Fruit fly (Drosophila melanogaster) Kc167 (cell line): ENCODE data around the gene modSP.

Experiments used
- Myc ChIP-seq: fragments of >200 bp; optimal IDR thresholded peaks from 2 replicates; lab custom pipeline; 2017; ENCODE audit warnings: missing external identifiers
- Sin3A ChIP-seq: fragments of >200 bp; optimal IDR thresholded peaks from 2 replicates; lab custom pipeline; 2018; ENCODE audit warnings: missing external identifiers
- h ChIP-seq: fragments of >200 bp; optimal IDR thresholded peaks from 3 replicates; lab custom pipeline; 2018; ENCODE audit warnings: missing external identifiers
- insv ChIP-seq: fragments of >200 bp; optimal IDR thresholded peaks from 3 replicates; lab custom pipeline; 2018; ENCODE audit warnings: missing external identifiers
- psq ChIP-seq: fragments of >200 bp; optimal IDR thresholded peaks from 2 replicates; lab custom pipeline; 2017; ENCODE audit warnings: missing external identifiers
- ttk ChIP-seq: sonication (Bioruptor generic); optimal IDR thresholded peaks from 2 replicates; lab custom pipeline; 2017; ENCODE audit warnings: missing external identifiers

modSP gene

DNA sequence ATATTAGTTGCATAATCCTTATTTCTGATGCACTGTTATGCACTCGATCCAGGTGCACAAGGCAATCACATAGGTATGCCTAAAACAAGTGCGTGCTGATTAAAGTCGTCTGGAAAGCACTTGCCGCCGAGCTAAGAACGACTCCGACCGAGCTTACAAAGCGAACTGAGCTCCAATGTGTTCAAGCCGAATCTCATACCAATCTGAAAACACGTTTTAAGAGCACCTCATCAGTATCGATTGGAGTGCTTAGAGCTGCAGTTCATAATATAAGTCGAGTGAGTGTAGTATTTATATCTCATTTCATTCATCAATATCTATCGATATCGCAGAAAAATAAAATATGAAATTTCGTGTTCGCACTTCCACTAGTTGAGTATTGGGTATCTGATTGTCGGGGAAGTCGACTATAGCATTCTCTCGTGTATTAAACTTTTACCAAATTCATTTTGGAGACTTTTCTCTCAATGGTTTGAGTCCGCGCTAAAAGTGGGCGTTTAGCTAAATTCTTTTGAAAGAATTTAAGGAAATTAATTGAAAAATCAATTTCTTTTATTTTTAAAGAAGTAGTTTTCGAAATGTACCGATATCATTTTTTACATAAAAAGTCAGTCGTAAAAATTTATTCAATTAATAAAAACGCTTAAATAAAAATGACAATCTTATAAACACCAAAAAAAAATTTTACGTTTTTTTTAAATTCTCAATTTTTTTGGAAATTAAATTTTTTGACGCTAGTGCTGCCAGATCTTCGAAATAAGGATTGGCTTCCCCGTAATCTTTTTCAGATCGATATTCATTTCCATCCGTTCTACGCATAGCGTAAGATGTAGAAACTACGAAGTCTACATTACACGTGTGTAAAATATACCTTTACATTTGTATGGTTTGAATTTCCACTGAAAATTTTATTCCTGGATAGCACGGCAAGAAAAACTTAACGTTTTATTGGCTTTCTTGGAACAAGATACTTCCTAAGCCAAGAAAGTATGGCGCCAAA is at the start of gene modSP:
Gene modSP, minus strand, starts transcription at position 169 of the 1,000 bp plus-strand sequence.
- TF ChIP-seq psq (lab: Kevin White, UChicago) (no peak), insv (lab: Kevin White, UChicago) (no peak), Sin3A (lab: Kevin White, UChicago) (no peak), h (lab: Kevin White, UChicago) (no peak), Myc (lab: Kevin White, UChicago) (no peak), ttk (lab: Kevin White, UChicago) (no peak)

- no peak for TF ChIP-seq Sin3A (lab: Kevin White, UChicago)
- no peak for TF ChIP-seq ttk (lab: Kevin White, UChicago)
- no peak for TF ChIP-seq Myc (lab: Kevin White, UChicago)
- no peak for TF ChIP-seq insv (lab: Kevin White, UChicago)
- TF ChIP-seq h (lab: Kevin White, UChicago) = no peak
- TF ChIP-seq psq (lab: Kevin White, UChicago) = no peak
Measured at dm6 chr3R:16704226-16704625, 48.8 kb upstream of the modSP start.

- no peak for TF ChIP-seq Myc (lab: Kevin White, UChicago)
- TF ChIP-seq h (lab: Kevin White, UChicago) = no peak
- no peak for TF ChIP-seq psq (lab: Kevin White, UChicago)
- no peak for TF ChIP-seq insv (lab: Kevin White, UChicago)
- TF ChIP-seq ttk (lab: Kevin White, UChicago) = no peak
- no peak for TF ChIP-seq Sin3A (lab: Kevin White, UChicago)
Measured at dm6 chr3R:16702810-16703209, 47.3 kb upstream of the modSP start.

- TF ChIP-seq Myc (lab: Kevin White, UChicago) (no peak), ttk (lab: Kevin White, UChicago) (no peak), h (lab: Kevin White, UChicago) (no peak), psq (lab: Kevin White, UChicago) (no peak), insv (lab: Kevin White, UChicago) (no peak), Sin3A (lab: Kevin White, UChicago) (no peak)
Measured at dm6 chr3R:16700915-16701314, 45.5 kb upstream of the modSP start.

DNA sequence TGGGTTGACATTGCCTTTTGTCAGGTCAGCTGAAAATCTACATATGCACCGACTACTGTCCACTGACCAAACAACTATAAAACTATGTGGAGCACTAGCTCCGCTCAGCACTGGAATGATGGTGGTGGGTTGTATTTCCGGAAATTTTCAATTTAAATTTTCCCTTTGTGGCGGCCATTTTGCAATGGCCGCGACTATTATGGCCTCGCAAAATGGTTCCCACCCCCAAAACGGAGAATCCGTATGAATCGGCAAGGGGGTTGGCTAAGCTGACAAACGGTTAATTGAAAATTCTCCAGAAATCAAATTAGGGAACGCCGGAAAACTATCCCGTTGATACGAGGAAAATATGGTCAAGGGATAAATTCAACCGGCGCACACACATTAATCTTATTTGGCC is 27.4 kb upstream of the modSP start:
- TF ChIP-seq h (lab: Kevin White, UChicago) = no peak
- no peak for TF ChIP-seq psq (lab: Kevin White, UChicago)
- no peak for TF ChIP-seq Sin3A (lab: Kevin White, UChicago)
- no peak for TF ChIP-seq Myc (lab: Kevin White, UChicago)
- no peak for TF ChIP-seq ttk (lab: Kevin White, UChicago)
- TF ChIP-seq insv (lab: Kevin White, UChicago) = no peak

- no peak for TF ChIP-seq h (lab: Kevin White, UChicago)
- TF ChIP-seq Sin3A (lab: Kevin White, UChicago) = no peak
- no peak for TF ChIP-seq insv (lab: Kevin White, UChicago)
- TF ChIP-seq ttk (lab: Kevin White, UChicago) = no peak
- no peak for TF ChIP-seq Myc (lab: Kevin White, UChicago)
- TF ChIP-seq psq (lab: Kevin White, UChicago) = no peak
Measured at dm6 chr3R:16677934-16678333, 22.5 kb upstream of the modSP start.

DNA sequence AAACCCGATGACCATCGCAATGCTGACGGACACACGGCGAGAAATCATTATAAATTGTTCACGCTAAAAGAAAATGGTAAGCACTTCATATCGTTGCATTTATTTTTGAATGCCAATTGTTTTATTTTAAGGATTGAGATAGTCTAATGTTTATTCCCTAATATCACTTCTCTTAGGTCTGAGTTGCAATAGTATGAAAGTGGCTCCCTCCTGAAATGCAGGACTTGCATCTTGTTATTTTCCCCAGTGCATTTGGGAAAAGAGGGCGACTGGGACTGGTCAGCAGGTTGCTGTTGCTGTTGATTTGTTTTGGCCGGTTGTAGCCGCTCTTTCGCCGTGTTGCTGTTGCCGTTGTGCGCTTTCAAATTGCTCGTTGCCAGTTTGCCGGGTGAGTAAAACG is 21.1 kb upstream of the modSP start:
- no peak for TF ChIP-seq ttk (lab: Kevin White, UChicago)
- no peak for TF ChIP-seq insv (lab: Kevin White, UChicago)
- TF ChIP-seq Myc (lab: Kevin White, UChicago) = no peak
- no peak for TF ChIP-seq h (lab: Kevin White, UChicago)
- no peak for TF ChIP-seq psq (lab: Kevin White, UChicago)

dm6 chr3R:16673184-16673583 is 17.7 kb upstream of the modSP start:
- TF ChIP-seq Myc (lab: Kevin White, UChicago) (no peak), h (lab: Kevin White, UChicago) (no peak), insv (lab: Kevin White, UChicago) (no peak), psq (lab: Kevin White, UChicago) (no peak), ttk (lab: Kevin White, UChicago) (no peak), Sin3A (lab: Kevin White, UChicago) (no peak)

DNA sequence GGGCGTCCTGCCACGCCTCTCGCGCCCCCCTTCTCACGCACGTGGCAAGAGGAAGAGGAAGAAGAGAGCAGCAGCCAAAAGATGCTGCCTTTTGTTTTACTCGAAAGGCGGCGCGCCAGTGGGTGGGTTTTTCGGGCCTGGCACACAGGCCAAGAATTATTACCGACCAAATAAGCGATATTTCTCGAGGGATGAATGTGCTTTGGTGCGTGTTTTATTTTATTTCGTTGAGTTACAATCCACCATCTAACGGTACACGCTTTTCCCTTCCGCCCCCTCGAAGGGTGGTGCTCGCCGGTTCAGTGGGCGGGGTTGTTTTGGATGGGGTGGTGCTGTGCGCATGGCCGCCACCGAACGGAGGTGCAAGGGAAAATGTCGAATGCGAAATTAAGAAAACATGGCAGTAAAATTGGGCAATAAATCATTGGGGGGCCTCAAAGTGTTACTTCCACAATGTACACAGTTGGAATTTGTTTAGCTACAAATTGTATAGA is 16.8 kb upstream of the modSP start:
- no peak for TF ChIP-seq Myc (lab: Kevin White, UChicago)
- TF ChIP-seq ttk (lab: Kevin White, UChicago) = no peak
- TF ChIP-seq Sin3A (lab: Kevin White, UChicago) = no peak

dm6 chr3R:16664144-16664825 is 8.8 kb upstream of the modSP start:
- TF ChIP-seq ttk (lab: Kevin White, UChicago) = no peak
- TF ChIP-seq psq (lab: Kevin White, UChicago) = no peak
- TF ChIP-seq h (lab: Kevin White, UChicago) = no peak
- no peak for TF ChIP-seq Sin3A (lab: Kevin White, UChicago)
- TF ChIP-seq Myc (lab: Kevin White, UChicago) = no peak
- no peak for TF ChIP-seq insv (lab: Kevin White, UChicago)

dm6 chr3R:16661693-16662092 is 6.2 kb upstream of the modSP start:
- no peak for TF ChIP-seq psq (lab: Kevin White, UChicago)
- no peak for TF ChIP-seq insv (lab: Kevin White, UChicago)
- no peak for TF ChIP-seq Myc (lab: Kevin White, UChicago)
- no peak for TF ChIP-seq Sin3A (lab: Kevin White, UChicago)
- no peak for TF ChIP-seq ttk (lab: Kevin White, UChicago)
- no peak for TF ChIP-seq h (lab: Kevin White, UChicago)
